Worm (Caenorhabditis elegans): ENCODE measurements around the gene mps-4.

The mps-4 gene

ce11 chrIII:8224769-8225168 lies 46.8 kb downstream of the mps-4 start, which contains the start of gene mob-4:
Gene mob-4 (plus strand): TSS chrIII:8225097.
- TF ChIP-seq ref-1 (GFP tag; conservative IDR thresholded peaks at IDR 0.05), result no peak
- TF ChIP-seq ztf-23 (GFP tag; IDR thresholded peaks at IDR 0.05), result no peak
- TF ChIP-seq cog-1 (tag; optimal IDR thresholded peaks at IDR 0.05), result no peak
- TF ChIP-seq flt-1 (GFP tag; IDR thresholded peaks at IDR 0.05), result no peak
- no peak for TF ChIP-seq klf-2 (GFP tag; conservative IDR thresholded peaks at IDR 0.05)
- no peak for TF ChIP-seq med-1 (GFP tag; optimal IDR thresholded peaks at IDR 0.05; ENCODE audit: insufficient read depth)
- TF ChIP-seq tab-1 (GFP tag; IDR thresholded peaks at IDR 0.05), result no peak
- no peak for TF ChIP-seq T22C8.4 (GFP tag; IDR thresholded peaks at IDR 0.05)
- no peak for TF ChIP-seq ztf-29 (GFP tag; IDR thresholded peaks at IDR 0.05)
